Fruit fly (Drosophila melanogaster): ENCODE data around the gene mRpS35.

DNA sequence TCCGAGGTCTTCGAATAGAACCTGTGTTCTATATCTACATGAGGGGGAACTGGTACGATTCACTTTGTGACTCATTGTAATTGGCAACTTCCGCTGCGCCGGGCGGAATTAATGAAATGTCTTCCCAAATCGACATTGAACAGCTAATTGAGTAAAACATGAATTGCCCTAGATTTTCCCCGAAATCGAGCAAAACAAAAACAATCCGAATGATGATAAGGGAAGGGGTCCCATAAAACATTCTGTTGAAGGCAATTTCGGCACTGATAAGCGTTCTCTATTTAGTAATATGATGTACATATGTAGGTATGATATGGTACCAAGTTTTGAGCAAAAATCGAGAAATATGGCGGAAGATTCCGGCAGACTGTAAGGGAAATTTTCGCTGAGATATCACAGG, 29.1 kb downstream of the mRpS35 start:
- TF ChIP-seq CG8478 (optimal IDR thresholded peaks at IDR 0.05) (no peak), CTCF (optimal IDR thresholded peaks at IDR 0.05) (no peak)
